Worm (Caenorhabditis elegans) whole organism, L2 larva: ENCODE data around the gene Y111B2A.21.

Experiments used
- F13H6.1 ChIP-seq: sonication (generic microtip); optimal IDR thresholded peaks from 2 replicates; lab custom pipeline; 2016; ENCODE audit warnings: missing genetic modification characterization, missing compliant biosample characterization
- R02D3.7 ChIP-seq: fragments of 150-350 bp; optimal IDR thresholded peaks from 2 replicates; lab custom pipeline; 2014; ENCODE audit warnings: missing biosample characterization, missing genetic modification characterization
- ZK546.5 ChIP-seq: sonication (generic microtip); optimal IDR thresholded peaks from 2 replicates; lab custom pipeline; 2017; ENCODE audit warnings: missing biosample characterization, missing genetic modification characterization
- alr-1 ChIP-seq: fragments of 150-350 bp; optimal IDR thresholded peaks from 2 replicates; lab custom pipeline; 2014; ENCODE audit warnings: missing biosample characterization, missing genetic modification characterization
- ama-1 ChIP-seq: fragments of 150-350 bp; optimal IDR thresholded peaks from 2 replicates; lab custom pipeline; 2018; ENCODE audit warnings: inconsistent platforms
- blmp-1 ChIP-seq: sonication (generic microtip); optimal IDR thresholded peaks from 2 replicates; lab custom pipeline; 2017; ENCODE audit warnings: missing genetic modification characterization, mild to moderate bottlenecking, missing compliant biosample characterization, antibody characterized with exemption, moderate library complexity; ENCODE audit not compliant: insufficient read depth
- ceh-16 ChIP-seq: fragments of 150-350 bp; optimal IDR thresholded peaks from 2 replicates; lab custom pipeline; 2014; ENCODE audit warnings: missing biosample characterization, missing genetic modification characterization
- egl-27 ChIP-seq: sonication (generic microtip); optimal IDR thresholded peaks from 3 replicates; lab custom pipeline; 2017; ENCODE audit warnings: missing biosample characterization, missing genetic modification reagents, missing genetic modification characterization
- elt-3 ChIP-seq: sonication (generic microtip); optimal IDR thresholded peaks from 2 replicates; lab custom pipeline; 2017; ENCODE audit warnings: missing biosample characterization, missing genetic modification characterization
- fos-1 ChIP-seq: fragments of 150-350 bp; optimal IDR thresholded peaks from 2 replicates; lab custom pipeline; 2014; ENCODE audit warnings: missing biosample characterization, missing genetic modification characterization
- gmeb-1 ChIP-seq: fragments of 150-350 bp; optimal IDR thresholded peaks from 2 replicates; lab custom pipeline; 2014; ENCODE audit warnings: missing biosample characterization, missing genetic modification characterization
- lin-11 ChIP-seq: fragments of 150-350 bp; sonication (generic microtip); optimal IDR thresholded peaks from 2 replicates; lab custom pipeline; 2014; ENCODE audit warnings: missing biosample characterization, missing genetic modification characterization, inconsistent platforms, mixed read lengths
- lin-13 ChIP-seq: fragments of 150-350 bp; optimal IDR thresholded peaks from 2 replicates; lab custom pipeline; 2014; ENCODE audit warnings: missing biosample characterization, missing genetic modification reagents, missing genetic modification characterization
- lin-39 ChIP-seq: fragments of 150-350 bp; optimal IDR thresholded peaks from 2 replicates; lab custom pipeline; 2014; ENCODE audit warnings: missing biosample characterization, missing genetic modification reagents, missing genetic modification characterization
- mab-5 ChIP-seq: fragments of 150-350 bp; optimal IDR thresholded peaks from 2 replicates; lab custom pipeline; 2014; ENCODE audit warnings: missing biosample characterization, missing genetic modification characterization
- mbf-1 ChIP-seq: sonication (generic microtip); optimal IDR thresholded peaks from 2 replicates; lab custom pipeline; 2017; ENCODE audit warnings: missing biosample characterization, missing genetic modification characterization
- nhr-10 ChIP-seq: sonication (generic microtip); optimal IDR thresholded peaks from 2 replicates; lab custom pipeline; 2017; ENCODE audit warnings: missing biosample characterization, missing genetic modification characterization
- nhr-12 ChIP-seq: fragments of 150-350 bp; optimal IDR thresholded peaks from 2 replicates; lab custom pipeline; 2014; ENCODE audit warnings: missing biosample characterization, missing genetic modification characterization
- nhr-129 ChIP-seq: fragments of 150-350 bp; optimal IDR thresholded peaks from 2 replicates; lab custom pipeline; 2014; ENCODE audit warnings: missing biosample characterization, missing genetic modification characterization
- nhr-21 ChIP-seq: fragments of 150-350 bp; optimal IDR thresholded peaks from 2 replicates; lab custom pipeline; 2014; ENCODE audit warnings: missing biosample characterization, missing genetic modification characterization
- nhr-23 ChIP-seq: fragments of 150-350 bp; optimal IDR thresholded peaks from 2 replicates; lab custom pipeline; 2014; ENCODE audit warnings: missing biosample characterization, missing genetic modification reagents, missing genetic modification characterization
- nhr-237 ChIP-seq: fragments of 150-350 bp; optimal IDR thresholded peaks from 2 replicates; lab custom pipeline; 2014; ENCODE audit warnings: missing biosample characterization, missing genetic modification characterization
- nhr-25 ChIP-seq: fragments of 150-350 bp; sonication (generic microtip); optimal IDR thresholded peaks from 3 replicates; lab custom pipeline; 2014; ENCODE audit warnings: missing biosample characterization, missing genetic modification characterization
- nhr-6 ChIP-seq: fragments of 150-350 bp; optimal IDR thresholded peaks from 2 replicates; lab custom pipeline; 2014; ENCODE audit warnings: missing biosample characterization, missing genetic modification characterization
- nhr-77 ChIP-seq: fragments of 150-350 bp; optimal IDR thresholded peaks from 2 replicates; lab custom pipeline; 2014; ENCODE audit warnings: missing biosample characterization, missing genetic modification characterization
- peb-1 ChIP-seq: fragments of 150-350 bp; optimal IDR thresholded peaks from 2 replicates; lab custom pipeline; 2014; ENCODE audit warnings: missing biosample characterization, missing genetic modification characterization
- sem-4 ChIP-seq: fragments of 150-350 bp; optimal IDR thresholded peaks from 2 replicates; lab custom pipeline; 2014; ENCODE audit warnings: missing biosample characterization, missing genetic modification reagents, missing genetic modification characterization
- skn-1 ChIP-seq: sonication (generic microtip); optimal IDR thresholded peaks from 2 replicates; lab custom pipeline; 2017; ENCODE audit warnings: missing biosample characterization, missing genetic modification characterization
- sma-3 ChIP-seq: sonication (generic microtip); optimal IDR thresholded peaks from 2 replicates; lab custom pipeline; 2016; ENCODE audit warnings: missing genetic modification reagents, missing genetic modification characterization, missing compliant biosample characterization
- sma-9 ChIP-seq, 2 experiments: fragments of 150-350 bp in 1 of 2; sonication (generic microtip) in 1 of 2; optimal IDR thresholded peaks; 2 replicates each; lab custom pipeline; 2014 to 2016; ENCODE audit warnings: missing genetic modification characterization in 2 of 2, mild to moderate bottlenecking in 1 of 2, missing biosample characterization in 1 of 2, missing compliant biosample characterization in 1 of 2, missing genetic modification reagents in 1 of 2, moderate library complexity in 1 of 2
- snpc-4 ChIP-seq: fragments of 150-350 bp; optimal IDR thresholded peaks from 2 replicates; lab custom pipeline; 2014; ENCODE audit warnings: missing biosample characterization, missing genetic modification characterization
- unc-55 ChIP-seq: fragments of 150-350 bp; sonication (generic microtip); optimal IDR thresholded peaks from 3 replicates; lab custom pipeline; 2014; ENCODE audit warnings: missing biosample characterization, missing genetic modification reagents, missing genetic modification characterization
- unc-62 ChIP-seq: fragments of 150-350 bp; optimal IDR thresholded peaks from 2 replicates; lab custom pipeline; 2014; ENCODE audit warnings: missing biosample characterization, missing genetic modification reagents, missing genetic modification characterization
- zag-1 ChIP-seq: fragments of 150-350 bp; optimal IDR thresholded peaks from 2 replicates; lab custom pipeline; 2014; ENCODE audit warnings: missing biosample characterization, missing genetic modification characterization
- ztf-1 ChIP-seq: fragments of 200-800 bp; sonication (Bioruptor generic); conservative IDR thresholded peaks from 2 replicates; pipeline ENCODE4 v1.3.6; 2022; ENCODE audit warnings: missing genetic modification characterization, missing compliant biosample characterization
- ztf-11 ChIP-seq: sonication (generic microtip); optimal IDR thresholded peaks from 2 replicates; lab custom pipeline; 2017; ENCODE audit warnings: missing biosample characterization, missing genetic modification characterization
- ztf-4 ChIP-seq: fragments of 150-350 bp; optimal IDR thresholded peaks from 2 replicates; lab custom pipeline; 2014; ENCODE audit warnings: missing biosample characterization, missing genetic modification characterization

The Y111B2A.21 gene

ce11 chrIII:12764241-12764640 lies 18.0 kb downstream of the Y111B2A.21 start, which contains the start of the genes irld-19 and irld-61:
Gene irld-19, minus strand, starts transcription at chrIII:12764341.
Gene irld-61, plus strand, starts transcription at chrIII:12764553.
- TF ChIP-seq nhr-129 (tag; lab: Kevin White, UChicago) (no peak), elt-3 (no peak)
- TF ChIP-seq, all 48 proteins: peak for 0

- TF ChIP-seq sma-9 (GFP tag; optimal IDR thresholded peaks at IDR 0.05; lab: Kevin White, UChicago) (no peak), sma-9 (tag; optimal IDR thresholded peaks at IDR 0.05; lab: Kevin White, UChicago) (no peak), egl-27 (tag; lab: Kevin White, UChicago) (no peak), blmp-1 (no peak), snpc-4 (tag; lab: Kevin White, UChicago) (no peak), zag-1 (tag; lab: Kevin White, UChicago) (no peak), nhr-12 (tag; lab: Kevin White, UChicago) (no peak), nhr-21 (tag; lab: Kevin White, UChicago) (no peak), ztf-4 (tag; lab: Kevin White, UChicago) (no peak), fos-1 (tag; lab: Kevin White, UChicago) (no peak), ZK546.5 (tag; lab: Kevin White, UChicago) (no peak), gmeb-1 (no peak), mab-5 (tag; lab: Kevin White, UChicago) (no peak), nhr-10 (tag; lab: Kevin White, UChicago) (no peak), nhr-23 (no peak), F13H6.1 (no peak), sem-4 (tag; lab: Kevin White, UChicago) (no peak), skn-1 (tag; lab: Kevin White, UChicago) (no peak), unc-62 (GFP tag; lab: Kevin White, UChicago) (no peak), nhr-237 (tag; lab: Kevin White, UChicago) (no peak), elt-3 (no peak)
These were observed 27.5 kb downstream of the Y111B2A.21 start for ce11 chrIII:12773753-12774152.

DNA sequence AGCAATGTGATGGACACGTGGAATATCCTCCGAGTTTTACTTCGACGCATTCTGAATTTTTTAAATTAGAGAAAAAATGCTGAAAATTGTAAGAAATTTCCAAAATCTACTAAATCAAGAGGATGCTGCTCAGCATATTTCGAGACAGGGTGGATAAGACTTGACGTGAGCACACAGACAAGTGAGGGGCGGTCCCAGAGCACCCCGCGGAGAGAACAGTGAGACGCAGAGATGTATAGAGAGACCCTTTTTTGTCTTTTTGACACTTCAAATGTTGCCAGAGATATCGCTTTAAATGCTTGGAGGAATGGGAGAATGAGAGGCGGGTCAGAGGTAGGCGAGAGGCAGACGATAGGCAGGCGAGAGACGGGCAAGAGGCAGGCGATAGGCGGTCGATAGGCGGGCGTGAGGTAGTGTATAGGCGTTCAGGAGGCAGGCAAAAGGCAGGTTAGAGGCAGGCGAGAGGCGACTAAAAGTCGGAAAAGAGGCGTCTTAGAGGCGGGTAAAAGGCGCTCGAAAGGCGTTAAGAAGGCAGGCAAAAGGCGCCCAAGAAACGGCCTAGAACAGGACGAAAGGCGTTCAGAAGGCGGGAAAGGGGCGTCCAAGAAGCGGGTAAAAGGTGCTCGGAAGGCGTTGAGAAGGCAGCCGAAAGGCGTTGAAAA lies 33.6 kb downstream of the Y111B2A.21 start, which contains the start of gene gab-1:
gab-1 (minus strand) TSS at position 51 of the 662 bp plus-strand sequence.
- no peak for TF ChIP-seq nhr-6 (tag; lab: Kevin White, UChicago)
- no peak for TF ChIP-seq peb-1
- TF ChIP-seq lin-39 (tag; lab: Kevin White, UChicago), result no peak
- no peak for TF ChIP-seq ztf-11 (tag; lab: Kevin White, UChicago)

DNA sequence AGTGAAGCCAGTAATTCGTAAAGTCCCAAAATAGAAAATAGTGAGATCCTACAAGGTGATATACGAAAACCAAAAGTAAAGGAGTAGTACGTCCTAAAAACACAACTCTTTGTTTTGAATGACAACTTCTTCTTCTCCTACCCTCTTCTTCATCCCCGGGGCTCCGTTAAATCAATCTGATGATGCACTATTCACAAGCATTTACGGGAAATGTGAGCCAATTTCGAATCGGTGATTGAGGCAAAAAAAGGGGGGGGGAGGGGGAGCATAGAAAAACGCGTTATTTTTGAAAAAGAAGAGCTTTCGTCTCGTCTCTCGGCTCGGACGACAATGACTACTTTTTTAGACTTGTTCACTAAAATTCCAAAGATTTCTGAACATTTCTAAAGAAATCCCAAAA lies 37.7 kb downstream of the Y111B2A.21 start:
- TF ChIP-seq nhr-77 (tag; lab: Kevin White, UChicago) (no peak), sma-3 (GFP tag; lab: Kevin White, UChicago) (no peak)

ce11 chrIII:12784854-12785253 lies 38.6 kb downstream of the Y111B2A.21 start, which contains the start of gene lgc-37:
Gene lgc-37, plus strand, starts transcription at chrIII:12785154.
- TF ChIP-seq ztf-1 (GFP tag; lab: Robert Waterston, UW), result no peak
- TF ChIP-seq egl-27 (tag; lab: Kevin White, UChicago), result no peak
- TF ChIP-seq nhr-10 (tag; lab: Kevin White, UChicago), result no peak
- no peak for TF ChIP-seq peb-1
- no peak for TF ChIP-seq mbf-1
- TF ChIP-seq R02D3.7 (tag; lab: Kevin White, UChicago), result no peak
- no peak for TF ChIP-seq ceh-16 (tag; lab: Kevin White, UChicago)
- no peak for TF ChIP-seq unc-55 (GFP tag; lab: Kevin White, UChicago)
- no peak for TF ChIP-seq ama-1 (lab: Kevin White, UChicago)
- TF ChIP-seq nhr-12 (tag; lab: Kevin White, UChicago), result no peak
- no peak for TF ChIP-seq lin-13
- TF ChIP-seq lin-11, result no peak
- TF ChIP-seq zag-1 (tag; lab: Kevin White, UChicago), result no peak
- no peak for TF ChIP-seq gmeb-1
- TF ChIP-seq nhr-25 (tag; lab: Kevin White, UChicago), result no peak
- TF ChIP-seq alr-1 (tag; lab: Kevin White, UChicago), result no peak
- no peak for TF ChIP-seq nhr-23
- TF ChIP-seq, all 48 proteins: peak for 0
